Fruit fly (Drosophila melanogaster): ENCODE results near the gene RpL5.

dm6 chr2L:22566218-22566617 is 29.5 kb upstream of the RpL5 start:
- no peak for TF ChIP-seq EcR (GFP tag; optimal IDR thresholded peaks at IDR 0.05)
- no peak for TF ChIP-seq psq (optimal IDR thresholded peaks at IDR 0.05)
